Fruit fly (Drosophila melanogaster) whole organism, larva: ENCODE measurements around the gene CG9932.

ENCODE experiments used
- noc ChIP-seq: fragments of 200-800 bp; sonication (Bioruptor generic); optimal IDR thresholded peaks from 3 replicates; lab custom pipeline; 2019; ENCODE audit warnings: missing biosample characterization, mild to moderate bottlenecking, missing genetic modification characterization, moderate library complexity

The CG9932 gene

DNA sequence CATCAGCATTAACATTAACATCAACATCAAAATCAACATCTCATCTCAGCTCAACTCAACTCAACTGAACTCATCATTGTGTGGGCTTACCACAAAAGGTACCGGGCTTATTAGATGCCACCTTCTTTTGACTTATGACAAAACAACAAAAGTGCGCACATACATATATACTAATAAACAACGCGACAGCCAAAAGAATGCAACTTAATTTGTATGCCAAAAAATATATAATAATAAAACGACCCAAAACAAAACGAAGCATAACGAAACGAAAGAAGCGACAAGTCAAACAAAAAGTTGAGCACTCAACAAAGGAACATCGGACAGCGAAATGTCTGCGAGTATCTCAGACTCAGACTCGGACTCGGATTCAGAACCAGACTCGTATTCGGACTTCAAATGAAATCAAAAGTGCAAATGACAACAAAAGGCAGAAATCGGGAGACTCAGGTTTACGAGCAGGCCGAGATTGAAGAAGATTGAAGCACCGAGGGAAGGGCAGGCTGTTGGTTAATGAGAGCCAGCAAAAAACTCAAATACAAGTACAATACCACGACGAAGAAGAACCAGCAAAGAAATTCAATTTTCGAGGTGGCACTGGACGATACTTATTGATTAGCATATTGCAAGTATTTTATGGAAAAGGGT, 9.8 kb upstream of the CG9932 start:
- TF ChIP-seq noc (tag; lab: Kevin White, UChicago): no peak

DNA sequence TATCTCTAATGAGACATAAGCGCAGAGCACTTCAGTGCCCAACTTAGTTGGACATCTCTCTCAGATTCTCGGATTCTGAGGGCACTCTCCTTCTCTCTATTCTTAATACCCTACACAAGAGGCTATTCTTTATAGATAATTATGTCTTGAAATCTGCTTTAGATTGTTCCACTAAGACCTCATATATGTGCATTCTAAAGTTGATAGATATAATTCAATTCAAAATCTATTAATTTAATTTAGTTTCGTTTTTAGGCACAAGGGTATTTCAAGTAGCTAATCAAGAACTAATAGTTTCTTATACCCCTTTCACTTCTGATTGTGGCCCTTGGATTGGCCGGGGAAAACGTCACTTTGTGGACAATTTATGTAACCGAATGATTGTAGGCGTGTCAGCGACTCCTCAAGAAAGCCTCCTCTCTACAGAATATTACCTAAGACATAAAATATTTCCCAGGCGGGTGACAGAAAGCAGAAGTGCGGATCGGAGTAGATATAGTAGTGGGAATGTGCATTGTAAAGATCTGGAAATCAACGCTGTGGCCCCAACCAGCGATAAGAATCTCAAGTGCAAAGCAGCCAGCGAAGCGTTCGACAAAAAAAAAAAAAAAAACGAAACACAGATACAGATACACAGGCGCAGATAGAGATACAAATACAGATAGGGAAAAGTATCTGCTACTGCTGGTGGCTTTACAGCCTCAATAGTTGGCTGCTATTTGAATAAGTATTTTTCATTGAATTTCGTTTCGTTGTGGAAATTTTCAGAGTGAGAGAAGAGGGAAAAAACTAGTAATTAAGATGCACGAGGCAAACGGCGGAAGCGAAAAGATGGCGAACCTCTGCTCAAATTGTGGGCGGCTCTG, 8.8 kb upstream of the CG9932 start:
- no peak for TF ChIP-seq noc (tag; lab: Kevin White, UChicago)

- no peak for TF ChIP-seq noc (tag; lab: Kevin White, UChicago)
Measured at dm6 chr2L:13065916-13066315, 6.0 kb upstream of the CG9932 start.

dm6 chr2L:13056022-13056421, 3.9 kb downstream of the CG9932 start:
- TF ChIP-seq noc (tag; lab: Kevin White, UChicago): no peak

DNA sequence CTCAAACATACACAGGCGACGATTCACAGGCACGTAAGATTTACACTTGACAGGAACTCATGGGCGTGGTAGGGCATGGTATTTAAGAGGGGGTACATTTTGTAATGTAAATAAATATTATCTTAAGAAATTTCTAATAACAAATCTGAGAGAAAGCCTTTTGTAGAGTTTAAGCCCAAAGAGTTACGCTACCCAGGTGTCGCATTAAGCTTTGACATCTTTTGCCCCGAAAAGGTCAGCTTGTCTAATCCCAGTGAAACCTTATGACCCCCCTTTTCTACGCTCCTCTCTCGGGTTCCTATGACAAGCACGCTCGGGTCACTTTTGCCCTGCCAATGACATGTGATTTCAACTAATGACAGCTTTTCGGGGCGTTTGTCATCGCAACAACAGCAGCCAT, 10.8 kb downstream of the CG9932 start:
- no peak for TF ChIP-seq noc (tag; lab: Kevin White, UChicago)

dm6 chr2L:13045924-13046323, 14.0 kb downstream of the CG9932 start:
- no peak for TF ChIP-seq noc (tag; lab: Kevin White, UChicago)

dm6 chr2L:13044135-13044534, 15.8 kb downstream of the CG9932 start:
- TF ChIP-seq noc (tag; lab: Kevin White, UChicago): no peak

dm6 chr2L:13042405-13042804, 17.5 kb downstream of the CG9932 start:
- no peak for TF ChIP-seq noc (tag; lab: Kevin White, UChicago)

DNA sequence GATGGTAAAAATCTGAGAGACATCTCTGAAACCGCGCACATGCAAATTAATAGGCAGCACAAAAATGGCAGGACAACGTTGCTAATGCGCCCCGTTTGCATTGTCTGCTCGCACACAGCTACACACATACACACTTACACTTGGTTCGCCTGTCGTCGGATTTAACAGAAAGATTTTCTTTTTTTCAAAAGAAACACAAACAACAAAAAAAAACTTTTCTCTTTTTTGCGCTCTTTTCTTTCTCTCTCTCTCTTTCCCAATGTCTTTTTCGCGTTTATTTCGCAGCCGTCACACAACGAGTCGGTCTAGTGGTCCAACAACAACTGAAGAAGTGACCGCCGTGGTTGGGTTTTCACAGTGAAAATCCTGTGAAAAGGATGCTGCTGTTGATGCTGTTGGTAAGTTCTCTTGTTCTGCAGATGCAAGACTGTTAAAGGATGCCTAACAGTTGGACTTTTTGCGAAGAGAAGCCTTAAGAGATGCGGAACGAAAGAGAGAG, 24.2 kb downstream of the CG9932 start:
- TF ChIP-seq noc (tag; lab: Kevin White, UChicago): no peak

dm6 chr2L:13028923-13029322, 31.0 kb downstream of the CG9932 start:
- TF ChIP-seq noc (tag; lab: Kevin White, UChicago): no peak

DNA sequence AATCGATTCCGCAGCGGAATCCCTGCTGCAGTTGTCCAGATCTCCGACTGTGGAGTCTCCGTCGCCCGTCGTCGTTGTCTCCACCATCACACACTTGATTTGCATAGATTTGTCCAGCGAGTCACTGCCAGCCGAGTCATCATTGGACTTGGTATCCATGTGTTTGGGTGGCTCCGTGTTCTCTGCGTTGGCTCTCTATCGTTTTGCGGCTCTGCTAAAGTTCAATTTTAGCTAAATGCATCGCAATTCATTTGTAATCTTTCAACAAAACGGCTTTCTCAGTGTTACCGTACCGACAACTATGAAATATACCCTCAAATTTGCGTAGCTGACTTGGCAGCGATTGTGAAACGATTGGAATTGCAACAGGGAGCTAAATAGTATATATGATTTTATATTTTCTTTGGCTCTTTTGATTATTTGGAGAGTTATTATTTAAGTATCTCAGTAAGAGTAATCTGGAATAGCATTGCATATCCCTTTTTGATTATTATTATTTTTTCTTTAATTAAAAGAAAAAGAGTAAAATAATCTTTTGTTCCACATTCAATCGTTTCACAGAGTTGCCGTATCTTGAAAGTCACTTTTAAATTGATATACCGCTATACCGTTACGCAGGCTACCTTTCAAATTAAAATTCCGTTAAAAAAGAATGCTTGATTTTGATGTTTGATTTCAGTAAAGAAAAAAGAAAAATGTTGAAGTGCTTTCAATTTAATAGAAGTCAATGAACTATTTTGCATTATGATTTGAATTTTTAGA, 38.7 kb downstream of the CG9932 start, which contains the start of gene CG9933:
Gene CG9933 (minus strand): TSS at position 293 of the 762 bp plus-strand sequence.
- TF ChIP-seq noc (tag; lab: Kevin White, UChicago): no peak

dm6 chr2L:13018992-13019484, 40.9 kb downstream of the CG9932 start, which contains the start of gene Ube4B:
Gene Ube4B, minus strand, starts transcription at chr2L:13019434.
- TF ChIP-seq noc (tag; lab: Kevin White, UChicago): no peak

DNA sequence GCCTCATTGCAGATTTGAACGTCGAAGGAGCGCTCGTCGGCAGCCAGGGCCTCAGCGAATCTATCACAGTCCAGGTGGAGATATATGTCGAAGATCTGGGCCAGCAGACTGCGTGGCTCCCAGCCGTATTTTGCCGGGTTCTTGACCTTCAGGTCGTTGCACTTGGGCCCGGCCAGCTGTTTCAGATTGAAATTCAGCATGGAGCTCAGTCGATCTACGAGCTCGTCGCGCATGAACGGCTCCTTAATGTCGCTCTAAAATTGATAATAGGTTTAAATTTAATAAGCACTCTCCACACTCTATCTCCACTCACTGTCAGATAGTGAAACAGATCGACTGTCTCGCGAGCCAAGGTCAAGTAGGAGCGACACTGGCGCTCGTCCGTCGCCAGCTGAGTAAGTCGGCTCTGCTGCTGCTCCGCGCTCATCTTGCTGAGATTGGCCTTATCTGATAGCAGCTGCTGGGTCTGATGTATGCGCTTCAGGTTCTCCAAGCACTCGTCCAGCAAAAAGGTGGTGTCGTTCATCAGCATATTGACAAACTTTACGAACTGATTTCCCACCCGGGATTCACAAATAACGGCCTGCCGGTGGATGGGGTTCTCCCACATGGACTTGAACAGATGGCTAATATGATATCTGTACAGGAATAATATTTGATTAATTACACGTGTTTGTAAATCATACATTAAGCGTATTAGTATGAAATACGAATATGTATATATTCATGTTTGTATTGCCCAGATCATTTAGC, 45.7 kb downstream of the CG9932 start:
- no peak for TF ChIP-seq noc (tag; lab: Kevin White, UChicago)

DNA sequence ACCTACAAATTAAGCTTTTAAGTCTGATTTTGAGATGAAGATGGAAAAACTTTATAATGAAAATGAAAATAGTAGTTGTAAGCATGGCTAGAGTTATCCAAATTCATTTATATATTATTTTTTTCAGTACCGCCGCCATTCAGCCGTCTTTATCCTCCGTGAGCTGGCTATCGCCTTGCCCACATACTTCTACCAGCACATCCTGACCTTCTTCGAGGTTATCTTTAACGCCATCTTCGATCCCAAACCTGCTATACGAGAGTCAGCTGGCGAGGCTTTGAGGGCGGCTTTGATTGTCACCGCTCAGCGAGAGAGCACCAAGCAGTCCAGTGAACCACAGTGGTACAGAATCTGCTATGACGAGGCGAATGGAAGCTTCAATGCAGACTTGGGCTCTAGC, 54.6 kb downstream of the CG9932 start:
- no peak for TF ChIP-seq noc (tag; lab: Kevin White, UChicago)
